Fruit fly (Drosophila melanogaster): Measurements from ENCODE around the gene CG13028.

DNA sequence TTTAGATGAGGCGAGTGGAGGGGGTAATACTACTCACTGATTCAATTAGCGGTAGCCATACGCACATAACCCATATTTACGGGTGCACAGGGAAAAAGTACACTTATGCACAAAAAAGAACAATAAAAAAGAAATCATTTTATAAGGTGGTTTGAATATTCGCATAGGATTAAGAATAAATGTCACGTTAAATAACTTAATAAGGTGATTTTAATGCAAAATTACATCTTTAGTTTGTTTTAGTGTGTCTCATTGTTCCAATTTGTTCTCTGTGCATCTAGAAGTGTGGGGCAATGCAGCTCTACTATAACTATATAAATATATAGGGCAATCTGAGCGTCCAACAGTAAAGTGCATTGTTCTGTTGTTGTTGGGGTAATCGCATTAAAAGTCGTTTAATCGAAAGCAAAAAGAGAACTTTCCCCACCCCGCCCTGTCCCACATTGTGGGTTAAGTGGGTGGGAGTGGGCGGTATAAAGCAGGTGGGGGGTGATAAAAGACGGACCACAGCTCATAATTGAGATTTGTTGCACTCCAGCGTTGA, 30.3 kb upstream of the CG13028 start:
- TF ChIP-seq tj (GFP tag; optimal IDR thresholded peaks at IDR 0.05) (no peak), CG11617 (GFP tag; optimal IDR thresholded peaks at IDR 0.05) (no peak), Clk (GFP tag; optimal IDR thresholded peaks at IDR 0.05) (no peak), Mnt (GFP tag; optimal IDR thresholded peaks at IDR 0.05) (no peak)
